Worm (Caenorhabditis elegans) whole organism, L4 larva: Measurements from ENCODE around the gene brf-1.

Experiments
- nhr-42 ChIP-seq: fragments of 200-800 bp; sonication (Bioruptor generic); IDR thresholded peaks from 2 replicates; pipeline ENCODE4 v1.3.6; 2022; ENCODE audit warnings: missing genetic modification characterization, missing compliant biosample characterization
- zfp-2 ChIP-seq: sonication (generic microtip); optimal IDR thresholded peaks from 2 replicates; lab custom pipeline; 2016; ENCODE audit warnings: mild to moderate bottlenecking, missing genetic modification characterization, missing compliant biosample characterization

ce11 chrII:7269783-7270182 is 35.9 kb upstream of the brf-1 start:
- TF ChIP-seq zfp-2 (tag; lab: Kevin White, UChicago) (no peak), nhr-42 (GFP tag; lab: Robert Waterston, UW) (no peak)
